In genomic region chrX:6330369-6330949, dm6 we compare ENCODE assay signal across 5 fruit fly cellular contexts.
TF ChIP-seq lines count a peak whose summit lies in the region.

CG42240 (plus strand) TSS chrX:6330842.

- TF ChIP-seq CTCF in whole organism, embryonic (GFP tag; optimal IDR thresholded peaks at IDR 0.05; lab: Kevin White, UChicago) = no peak

TF ChIP-seq in whole organism, adult, 20 proteins besides CTCF, POLR2A, EP300 and RAD21 (continues in another document):
- TF ChIP-seq CG7101 (tag; optimal IDR thresholded peaks at IDR 0.05; lab: Kevin White, UChicago) (peak; percentile 93), CG33017 (tag; optimal IDR thresholded peaks at IDR 0.05; lab: Kevin White, UChicago) (peak; percentile 85), CG14711 (tag; optimal IDR thresholded peaks at IDR 0.05; lab: Kevin White, UChicago) (peak; percentile 86), Crg-1 (GFP tag; optimal IDR thresholded peaks at IDR 0.05; lab: Kevin White, UChicago) (peak; percentile 73), CG5204 (GFP tag; optimal IDR thresholded peaks at IDR 0.05; lab: Kevin White, UChicago) (peak; percentile 79), Clk (GFP tag; optimal IDR thresholded peaks at IDR 0.05; lab: Kevin White, UChicago) (peak; percentile 46), Mnt (GFP tag; optimal IDR thresholded peaks at IDR 0.05; lab: Kevin White, UChicago) (peak; percentile 65), cic (GFP tag; optimal IDR thresholded peaks at IDR 0.05; lab: Kevin White, UChicago) (peak; percentile 74), toe (GFP tag; optimal IDR thresholded peaks at IDR 0.05; lab: Kevin White, UChicago) (peak; percentile 61), tj (GFP tag; optimal IDR thresholded peaks at IDR 0.05; lab: Kevin White, UChicago) (peak; percentile 82), bab1 (GFP tag; optimal IDR thresholded peaks at IDR 0.05; lab: Kevin White, UChicago) (peak; percentile 96), pad (GFP tag; optimal IDR thresholded peaks at IDR 0.05; lab: Kevin White, UChicago) (peak; percentile 81), CG7045 (GFP tag; optimal IDR thresholded peaks at IDR 0.05; lab: Kevin White, UChicago) (peak; percentile 89), CG11617 (GFP tag; optimal IDR thresholded peaks at IDR 0.05; lab: Kevin White, UChicago) (peak; percentile 96), cnc (optimal IDR thresholded peaks at IDR 0.05; lab: Kevin White, UChicago) (no peak), kay (GFP tag; lab: Kevin White, UChicago; ENCODE audit: borderline replicate concordance) (peak; percentile 92), Hr96 (GFP tag; optimal IDR thresholded peaks at IDR 0.05; lab: Kevin White, UChicago) (peak; percentile 83), CG12768 (GFP tag; optimal IDR thresholded peaks at IDR 0.05; lab: Kevin White, UChicago) (peak; percentile 86)

TF ChIP-seq in whole organism, embryonic, 481 proteins besides CTCF, POLR2A, EP300 and RAD21 (continues in another document):
- TF ChIP-seq h (optimal IDR thresholded peaks at IDR 0.05; lab: Kevin White, UChicago) (no peak), CG10267 (tag; optimal IDR thresholded peaks at IDR 0.05; lab: Kevin White, UChicago) (peak; percentile 87), ara (GFP tag; IDR thresholded peaks at IDR 0.05; lab: Robert Waterston, UW) (peak; percentile 54; the same call in 1 of the 2 replicates), NFAT (GFP tag; IDR thresholded peaks at IDR 0.05; lab: Robert Waterston, UW) (peak; percentile 40; the same call in 1 of the 2 replicates), CG11456 (GFP tag; IDR thresholded peaks at IDR 0.05; lab: Robert Waterston, UW) (0 out of 3 replicates have a peak, but pooled peaks have one; percentile 58), CG13775 (GFP tag; optimal IDR thresholded peaks at IDR 0.05; lab: Kevin White, UChicago) (peak; percentile 88), usp (GFP tag; optimal IDR thresholded peaks at IDR 0.05; lab: Kevin White, UChicago) (no peak), CG32532 (GFP tag; IDR thresholded peaks at IDR 0.05; lab: Robert Waterston, UW) (peak; percentile 63; the same call in 1 of the 2 replicates), cato (GFP tag; optimal IDR thresholded peaks at IDR 0.05; lab: Kevin White, UChicago; ENCODE audit: borderline replicate concordance) (peak; percentile 81), br (optimal IDR thresholded peaks at IDR 0.05; lab: Kevin White, UChicago) (no peak), CG10959 (GFP tag; IDR thresholded peaks at IDR 0.05; lab: Robert Waterston, UW) (no peak), Dek (tag; optimal IDR thresholded peaks at IDR 0.05; lab: Kevin White, UChicago) (peak; percentile 83), CG17385 (GFP tag; optimal IDR thresholded peaks at IDR 0.05; lab: Kevin White, UChicago) (peak; percentile 90), CG2129 (GFP tag; IDR thresholded peaks at IDR 0.05; lab: Robert Waterston, UW; ENCODE audit: partially characterized antibody) (no peak), gsb-n (tag; optimal IDR thresholded peaks at IDR 0.05; lab: Kevin White, UChicago) (peak; percentile 85), CG13296 (GFP tag; optimal IDR thresholded peaks at IDR 0.05; lab: Kevin White, UChicago) (peak; percentile 92), Meics (GFP tag; optimal IDR thresholded peaks at IDR 0.05; lab: Kevin White, UChicago) (peak; percentile 91)

TF ChIP-seq in whole organism, prepupa, 60 proteins besides CTCF, POLR2A, EP300 and RAD21 (continues in another document):
- TF ChIP-seq dsx (GFP tag; optimal IDR thresholded peaks at IDR 0.05; lab: Kevin White, UChicago; ENCODE audit: poor library complexity, severe bottlenecking) = peak; percentile 91
- TF ChIP-seq cyc (GFP tag; optimal IDR thresholded peaks at IDR 0.05; lab: Kevin White, UChicago) = peak; percentile 88
- TF ChIP-seq Sox14 (GFP tag; optimal IDR thresholded peaks at IDR 0.05; lab: Kevin White, UChicago) = peak; percentile 93
- peak; percentile 96 for TF ChIP-seq net (GFP tag; optimal IDR thresholded peaks at IDR 0.05; lab: Kevin White, UChicago)
- peak; percentile 86 for TF ChIP-seq CG9139 (GFP tag; optimal IDR thresholded peaks at IDR 0.05; lab: Kevin White, UChicago)
- TF ChIP-seq CG11902 (GFP tag; optimal IDR thresholded peaks at IDR 0.05; lab: Kevin White, UChicago) = peak; percentile 82
- peak; percentile 92 for TF ChIP-seq CG10631 (GFP tag; optimal IDR thresholded peaks at IDR 0.05; lab: Kevin White, UChicago)
- peak; percentile 95 for TF ChIP-seq CG6792 (GFP tag; optimal IDR thresholded peaks at IDR 0.05; lab: Kevin White, UChicago)
- peak; percentile 95 for TF ChIP-seq achi (GFP tag; optimal IDR thresholded peaks at IDR 0.05; lab: Kevin White, UChicago)
- TF ChIP-seq Met (GFP tag; optimal IDR thresholded peaks at IDR 0.05; lab: Kevin White, UChicago) = peak; percentile 95
- peak; percentile 96 for TF ChIP-seq esn (GFP tag; optimal IDR thresholded peaks at IDR 0.05; lab: Kevin White, UChicago)
- TF ChIP-seq CG34406 (GFP tag; optimal IDR thresholded peaks at IDR 0.05; lab: Kevin White, UChicago) = peak; percentile 95
- TF ChIP-seq Eip78C (GFP tag; lab: Kevin White, UChicago) = peak; percentile 99
- peak; percentile 95 for TF ChIP-seq pdm3 (GFP tag; optimal IDR thresholded peaks at IDR 0.05; lab: Kevin White, UChicago)
- TF ChIP-seq Ets96B (tag; optimal IDR thresholded peaks at IDR 0.05; lab: Kevin White, UChicago) = peak; percentile 92
- peak; percentile 97 for TF ChIP-seq CG32006 (GFP tag; optimal IDR thresholded peaks at IDR 0.05; lab: Kevin White, UChicago)
- peak; percentile 97 for TF ChIP-seq svp (GFP tag; lab: Kevin White, UChicago)
- peak; percentile 95 for TF ChIP-seq CG3919 (GFP tag; optimal IDR thresholded peaks at IDR 0.05; lab: Kevin White, UChicago)
- TF ChIP-seq Lpt (GFP tag; optimal IDR thresholded peaks at IDR 0.05; lab: Kevin White, UChicago) = peak; percentile 94

TF ChIP-seq in whole organism, pupa, 21 proteins besides CTCF, POLR2A, EP300 and RAD21:
- peak; percentile 80 for TF ChIP-seq CG12605 (GFP tag; IDR thresholded peaks at IDR 0.05; lab: Robert Waterston, UW)
- peak; percentile 74 for TF ChIP-seq Ets98B (GFP tag; IDR thresholded peaks at IDR 0.05; lab: Robert Waterston, UW)
- peak; percentile 93 for TF ChIP-seq CG9948 (tag; optimal IDR thresholded peaks at IDR 0.05; lab: Kevin White, UChicago)
- TF ChIP-seq D1 (tag; optimal IDR thresholded peaks at IDR 0.05; lab: Kevin White, UChicago) = peak; percentile 91
- TF ChIP-seq fd96Ca (GFP tag; IDR thresholded peaks at IDR 0.05; lab: Robert Waterston, UW) = peak; percentile 58
- peak; percentile 77 for TF ChIP-seq gl (tag; optimal IDR thresholded peaks at IDR 0.05; lab: Kevin White, UChicago)
- peak; percentile 95 for TF ChIP-seq CG8159 (tag; optimal IDR thresholded peaks at IDR 0.05; lab: Kevin White, UChicago)
- TF ChIP-seq CG15710 (tag; optimal IDR thresholded peaks at IDR 0.05; lab: Kevin White, UChicago) = peak; percentile 93
- TF ChIP-seq Pif1B (GFP tag; optimal IDR thresholded peaks at IDR 0.05; lab: Kevin White, UChicago) = peak; percentile 92
- TF ChIP-seq CG8301 (tag; optimal IDR thresholded peaks at IDR 0.05; lab: Kevin White, UChicago) = peak; percentile 95
- TF ChIP-seq EcR (GFP tag; optimal IDR thresholded peaks at IDR 0.05; lab: Kevin White, UChicago) = peak; percentile 83
- peak; percentile 47; the same call in 1 of the 2 replicates for TF ChIP-seq CG10348 (GFP tag; IDR thresholded peaks at IDR 0.05; lab: Robert Waterston, UW)
- TF ChIP-seq Snoo (tag; optimal IDR thresholded peaks at IDR 0.05; lab: Kevin White, UChicago) = peak; percentile 92
- 0 out of 2 replicates have a peak, but pooled peaks have one; percentile 28 for TF ChIP-seq rn (GFP tag; IDR thresholded peaks at IDR 0.05; lab: Robert Waterston, UW)
- peak; percentile 92 for TF ChIP-seq Pif1A (GFP tag; optimal IDR thresholded peaks at IDR 0.05; lab: Kevin White, UChicago)
- peak; percentile 88 for TF ChIP-seq CG17806 (tag; optimal IDR thresholded peaks at IDR 0.05; lab: Kevin White, UChicago)
- TF ChIP-seq CG34367 (tag; optimal IDR thresholded peaks at IDR 0.05; lab: Kevin White, UChicago) = peak; percentile 89
- TF ChIP-seq CG4496 (GFP tag; IDR thresholded peaks at IDR 0.05; lab: Robert Waterston, UW) = peak; percentile 77
- TF ChIP-seq CG32121 (GFP tag; IDR thresholded peaks at IDR 0.05; lab: Robert Waterston, UW) = peak; percentile 89
- TF ChIP-seq CG13204 (GFP tag; optimal IDR thresholded peaks at IDR 0.05; lab: Kevin White, UChicago) = peak; percentile 80
- peak; percentile 98 for TF ChIP-seq CG14655 (GFP tag; optimal IDR thresholded peaks at IDR 0.05; lab: Kevin White, UChicago)
TF ChIP-seq in whole organism, pupa: peak in this region for 21.

TF ChIP-seq in whole organism, wandering third instar larva, 38 proteins besides CTCF, POLR2A, EP300 and RAD21 (continues in another document):
- TF ChIP-seq Abd-B (GFP tag; optimal IDR thresholded peaks at IDR 0.05; lab: Kevin White, UChicago) (no peak), psq (GFP tag; optimal IDR thresholded peaks at IDR 0.05; lab: Kevin White, UChicago) (peak; percentile 87), CG9705 (GFP tag; optimal IDR thresholded peaks at IDR 0.05; lab: Kevin White, UChicago) (peak; percentile 84), woc (GFP tag; optimal IDR thresholded peaks at IDR 0.05; lab: Kevin White, UChicago) (peak; percentile 69), fru (GFP tag; optimal IDR thresholded peaks at IDR 0.05; lab: Kevin White, UChicago) (peak; percentile 92), CrebA (GFP tag; optimal IDR thresholded peaks at IDR 0.05; lab: Kevin White, UChicago; ENCODE audit: borderline replicate concordance) (peak; percentile 54), sage (GFP tag; optimal IDR thresholded peaks at IDR 0.05; lab: Kevin White, UChicago) (peak; percentile 43), dsf (GFP tag; optimal IDR thresholded peaks at IDR 0.05; lab: Kevin White, UChicago; ENCODE audit: borderline replicate concordance) (peak; percentile 31), ey (GFP tag; optimal IDR thresholded peaks at IDR 0.05; lab: Kevin White, UChicago) (peak; percentile 87), Mio (GFP tag; optimal IDR thresholded peaks at IDR 0.05; lab: Kevin White, UChicago) (no peak), CG32264 (GFP tag; optimal IDR thresholded peaks at IDR 0.05; lab: Kevin White, UChicago) (peak; percentile 61), jim (GFP tag; optimal IDR thresholded peaks at IDR 0.05; lab: Kevin White, UChicago) (no peak), OdsH (GFP tag; optimal IDR thresholded peaks at IDR 0.05; lab: Kevin White, UChicago) (peak; percentile 89), sv (GFP tag; optimal IDR thresholded peaks at IDR 0.05; lab: Kevin White, UChicago) (peak; percentile 61), GATAd (GFP tag; optimal IDR thresholded peaks at IDR 0.05; lab: Kevin White, UChicago) (peak; percentile 23), N (GFP tag; optimal IDR thresholded peaks at IDR 0.05; lab: Kevin White, UChicago) (no peak), brk (GFP tag; optimal IDR thresholded peaks at IDR 0.05; lab: Kevin White, UChicago) (peak; percentile 75), pan (optimal IDR thresholded peaks at IDR 0.05; lab: Kevin White, UChicago) (no peak), Rel (GFP tag; optimal IDR thresholded peaks at IDR 0.05; lab: Kevin White, UChicago) (peak; percentile 49), Rel (tag; optimal IDR thresholded peaks at IDR 0.05; lab: Kevin White, UChicago) (peak; percentile 59), dmrt93B (GFP tag; optimal IDR thresholded peaks at IDR 0.05; lab: Kevin White, UChicago) (peak; percentile 90), Hnf4 (GFP tag; optimal IDR thresholded peaks at IDR 0.05; lab: Kevin White, UChicago) (peak; percentile 75), h (GFP tag; optimal IDR thresholded peaks at IDR 0.05; lab: Kevin White, UChicago) (peak; percentile 92)
